Worm (Caenorhabditis elegans) whole organism, midembryonic: ENCODE measurements around the gene nhr-123.

Source experiments
- T22C8.4 ChIP-seq: fragments of 200-800 bp; sonication (Bioruptor generic); IDR thresholded peaks from 2 replicates; pipeline ENCODE4 v1.3.6; 2022; ENCODE audit warnings: missing genetic modification characterization, missing compliant biosample characterization
- cog-1 ChIP-seq: sonication (generic microtip); optimal IDR thresholded peaks from 2 replicates; lab custom pipeline; 2016; ENCODE audit warnings: missing genetic modification characterization, missing compliant biosample characterization
- flt-1 ChIP-seq: fragments of 200-800 bp; sonication (Bioruptor generic); IDR thresholded peaks from 2 replicates; pipeline ENCODE4 v1.3.6; 2022; ENCODE audit warnings: missing genetic modification characterization, missing compliant biosample characterization
- klf-2 ChIP-seq: fragments of 200-800 bp; sonication (Bioruptor generic); conservative IDR thresholded peaks from 2 replicates; pipeline ENCODE4 v1.3.6; 2022; ENCODE audit warnings: missing genetic modification reagents, missing genetic modification characterization, missing compliant biosample characterization
- med-1 ChIP-seq: sonication (generic microtip); optimal IDR thresholded peaks from 2 replicates; lab custom pipeline; 2017; ENCODE audit warnings: missing genetic modification characterization, mild to moderate bottlenecking, missing compliant biosample characterization, antibody characterized with exemption, missing genetic modification reagents; ENCODE audit not compliant: insufficient read depth
- ref-1 ChIP-seq: fragments of 200-800 bp; sonication (Bioruptor generic); conservative IDR thresholded peaks from 2 replicates; pipeline ENCODE4 v1.3.6; 2022; ENCODE audit warnings: missing genetic modification reagents, missing genetic modification characterization, missing compliant biosample characterization
- tab-1 ChIP-seq: fragments of 200-800 bp; sonication (Bioruptor generic); IDR thresholded peaks from 2 replicates; pipeline ENCODE4 v1.3.6; 2022; ENCODE audit warnings: missing genetic modification characterization, missing compliant biosample characterization
- ztf-23 ChIP-seq: fragments of 200-800 bp; sonication (Bioruptor generic); IDR thresholded peaks from 2 replicates; pipeline ENCODE4 v1.3.6; 2022; ENCODE audit warnings: missing genetic modification reagents, missing genetic modification characterization, missing compliant biosample characterization
- ztf-29 ChIP-seq: fragments of 200-800 bp; sonication (Bioruptor generic); IDR thresholded peaks from 2 replicates; pipeline ENCODE4 v1.3.6; 2022; ENCODE audit warnings: missing genetic modification reagents, missing genetic modification characterization, missing compliant biosample characterization

nhr-123 gene

ce11 chrV:467507-467906 lies 16.3 kb downstream of the nhr-123 start:
- TF ChIP-seq ztf-23 (GFP tag; lab: Robert Waterston, UW) (no peak), T22C8.4 (no peak), ztf-29 (no peak), flt-1 (GFP tag; lab: Robert Waterston, UW) (no peak), ref-1 (GFP tag; lab: Robert Waterston, UW) (no peak), cog-1 (no peak)

- no peak for TF ChIP-seq flt-1 (GFP tag; lab: Robert Waterston, UW)
- no peak for TF ChIP-seq cog-1
- TF ChIP-seq tab-1 (GFP tag; lab: Robert Waterston, UW) = no peak
- no peak for TF ChIP-seq klf-2 (GFP tag; lab: Robert Waterston, UW)
- TF ChIP-seq ref-1 (GFP tag; lab: Robert Waterston, UW) = no peak
- no peak for TF ChIP-seq med-1 (GFP tag; lab: Kevin White, UChicago)
- TF ChIP-seq ztf-23 (GFP tag; lab: Robert Waterston, UW) = no peak
- no peak for TF ChIP-seq T22C8.4
- no peak for TF ChIP-seq ztf-29
Observed at ce11 chrV:468460-468859, 17.2 kb downstream of the nhr-123 start, which contains the start of gene srbc-57. Gene srbc-57 (minus strand): TSS chrV:468560.

- TF ChIP-seq klf-2 (GFP tag; lab: Robert Waterston, UW) (no peak), T22C8.4 (no peak), ztf-29 (no peak), ztf-23 (GFP tag; lab: Robert Waterston, UW) (no peak), cog-1 (no peak), flt-1 (GFP tag; lab: Robert Waterston, UW) (no peak), tab-1 (GFP tag; lab: Robert Waterston, UW) (no peak), ref-1 (GFP tag; lab: Robert Waterston, UW) (no peak), med-1 (GFP tag; lab: Kevin White, UChicago) (no peak)
Observed at ce11 chrV:472589-472988, 21.3 kb downstream of the nhr-123 start, which contains the start of gene srt-31. Gene srt-31 (plus strand): TSS chrV:472889.

- TF ChIP-seq T22C8.4 (no peak), med-1 (GFP tag; lab: Kevin White, UChicago) (no peak), ztf-29 (no peak), cog-1 (no peak), ref-1 (GFP tag; lab: Robert Waterston, UW) (no peak), tab-1 (GFP tag; lab: Robert Waterston, UW) (no peak), ztf-23 (GFP tag; lab: Robert Waterston, UW) (no peak), klf-2 (GFP tag; lab: Robert Waterston, UW) (no peak), flt-1 (GFP tag; lab: Robert Waterston, UW) (no peak)
Observed at ce11 chrV:474516-474915, 23.3 kb downstream of the nhr-123 start, which contains the start of gene nhr-99. Gene nhr-99 (plus strand): TSS chrV:474778.

- TF ChIP-seq med-1 (GFP tag; lab: Kevin White, UChicago) = no peak
- TF ChIP-seq klf-2 (GFP tag; lab: Robert Waterston, UW) = no peak
- no peak for TF ChIP-seq ztf-23 (GFP tag; lab: Robert Waterston, UW)
- no peak for TF ChIP-seq ref-1 (GFP tag; lab: Robert Waterston, UW)
- TF ChIP-seq T22C8.4 = no peak
- TF ChIP-seq cog-1 = no peak
- TF ChIP-seq tab-1 (GFP tag; lab: Robert Waterston, UW) = no peak
- TF ChIP-seq ztf-29 = no peak
- no peak for TF ChIP-seq flt-1 (GFP tag; lab: Robert Waterston, UW)
Observed at ce11 chrV:477664-478212, 26.5 kb downstream of the nhr-123 start, which contains the start of gene nhr-55. Gene nhr-55 (plus strand): TSS chrV:478162.

ce11 chrV:479046-479445 lies 27.8 kb downstream of the nhr-123 start:
- TF ChIP-seq ztf-23 (GFP tag; lab: Robert Waterston, UW) (no peak), med-1 (GFP tag; lab: Kevin White, UChicago) (no peak), tab-1 (GFP tag; lab: Robert Waterston, UW) (no peak), flt-1 (GFP tag; lab: Robert Waterston, UW) (no peak), klf-2 (GFP tag; lab: Robert Waterston, UW) (no peak), cog-1 (no peak), T22C8.4 (no peak), ref-1 (GFP tag; lab: Robert Waterston, UW) (no peak), ztf-29 (no peak)

- no peak for TF ChIP-seq T22C8.4
- TF ChIP-seq ref-1 (GFP tag; lab: Robert Waterston, UW) = no peak
- TF ChIP-seq tab-1 (GFP tag; lab: Robert Waterston, UW) = no peak
- no peak for TF ChIP-seq flt-1 (GFP tag; lab: Robert Waterston, UW)
- TF ChIP-seq ztf-23 (GFP tag; lab: Robert Waterston, UW) = no peak
- no peak for TF ChIP-seq cog-1
- TF ChIP-seq klf-2 (GFP tag; lab: Robert Waterston, UW) = no peak
- TF ChIP-seq med-1 (GFP tag; lab: Kevin White, UChicago) = no peak
- no peak for TF ChIP-seq ztf-29
Observed at ce11 chrV:482860-483259, 31.6 kb downstream of the nhr-123 start.

- TF ChIP-seq ztf-23 (GFP tag; lab: Robert Waterston, UW) (no peak), cog-1 (no peak), T22C8.4 (no peak), ref-1 (GFP tag; lab: Robert Waterston, UW) (no peak), flt-1 (GFP tag; lab: Robert Waterston, UW) (no peak), ztf-29 (no peak), klf-2 (GFP tag; lab: Robert Waterston, UW) (no peak), med-1 (GFP tag; lab: Kevin White, UChicago) (no peak), tab-1 (GFP tag; lab: Robert Waterston, UW) (no peak)
Observed at ce11 chrV:483289-483795, 32.1 kb downstream of the nhr-123 start, which contains the start of gene nhr-130. Gene nhr-130 (minus strand): TSS chrV:483339.

- TF ChIP-seq T22C8.4 = no peak
- no peak for TF ChIP-seq ref-1 (GFP tag; lab: Robert Waterston, UW)
- TF ChIP-seq cog-1 = no peak
Observed at ce11 chrV:484285-484890, 33.1 kb downstream of the nhr-123 start, which contains the start of gene nhr-212. Gene nhr-212 (plus strand): TSS chrV:484857.
